Worm (Caenorhabditis elegans) whole organism, late embryonic: ENCODE data around the gene F26A1.19.

ENCODE experiments used
- C08G9.2 ChIP-seq: sonication (generic microtip); optimal IDR thresholded peaks from 2 replicates; lab custom pipeline; 2016; ENCODE audit warnings: mild to moderate bottlenecking, missing genetic modification characterization, moderate library complexity, missing compliant biosample characterization
- F13H6.1 ChIP-seq: sonication (generic microtip); optimal IDR thresholded peaks from 2 replicates; lab custom pipeline; 2016; ENCODE audit warnings: missing genetic modification characterization, missing compliant biosample characterization
- K02D7.2 ChIP-seq: sonication (generic microtip); optimal IDR thresholded peaks from 2 replicates; lab custom pipeline; 2017; ENCODE audit warnings: mild to moderate bottlenecking, missing genetic modification characterization, missing compliant biosample characterization
- K09A11.1 ChIP-seq: sonication (generic microtip); optimal IDR thresholded peaks from 2 replicates; lab custom pipeline; 2017; ENCODE audit warnings: antibody characterized with exemption, mild to moderate bottlenecking, missing genetic modification characterization, missing compliant biosample characterization; ENCODE audit not compliant: insufficient read depth
- T23F11.4 ChIP-seq: fragments of 200-800 bp; sonication (Bioruptor generic); optimal IDR thresholded peaks from 2 replicates; lab custom pipeline; 2018; ENCODE audit warnings: mild to moderate bottlenecking, missing genetic modification characterization, missing compliant biosample characterization
- Y22D7AL.16 ChIP-seq: sonication (generic microtip); optimal IDR thresholded peaks from 2 replicates; lab custom pipeline; 2016; ENCODE audit warnings: missing genetic modification characterization, missing compliant biosample characterization
- ama-1 ChIP-seq: fragments of 150-350 bp; optimal IDR thresholded peaks from 2 replicates; lab custom pipeline; 2014
- ceh-18 ChIP-seq: sonication (generic microtip); optimal IDR thresholded peaks from 2 replicates; lab custom pipeline; 2016; ENCODE audit warnings: missing genetic modification characterization, missing compliant biosample characterization
- ceh-19 ChIP-seq: fragments of 200-800 bp; sonication (Bioruptor generic); optimal IDR thresholded peaks from 2 replicates; lab custom pipeline; 2018; ENCODE audit warnings: mild to moderate bottlenecking, missing genetic modification characterization, missing compliant biosample characterization
- ceh-22 ChIP-seq: sonication (generic microtip); optimal IDR thresholded peaks from 2 replicates; lab custom pipeline; 2017; ENCODE audit warnings: missing biosample characterization, missing genetic modification characterization
- ceh-24 ChIP-seq: sonication (generic microtip); optimal IDR thresholded peaks from 2 replicates; lab custom pipeline; 2016; ENCODE audit warnings: mild to moderate bottlenecking, missing genetic modification characterization, missing compliant biosample characterization
- ceh-30 ChIP-seq: fragments of 150-350 bp; optimal IDR thresholded peaks from 2 replicates; lab custom pipeline; 2014; ENCODE audit warnings: missing biosample characterization, missing genetic modification characterization
- ceh-34 ChIP-seq: sonication (generic microtip); optimal IDR thresholded peaks from 2 replicates; lab custom pipeline; 2016; ENCODE audit warnings: mild to moderate bottlenecking, missing genetic modification characterization, missing compliant biosample characterization
- ceh-45 ChIP-seq: fragments of 200-800 bp; sonication (Bioruptor generic); IDR thresholded peaks from 2 replicates; pipeline ENCODE4 v1.3.6; 2022; ENCODE audit warnings: missing genetic modification reagents, missing genetic modification characterization, missing compliant biosample characterization
- dmd-4 ChIP-seq: sonication (generic microtip); optimal IDR thresholded peaks from 2 replicates; lab custom pipeline; 2016; ENCODE audit warnings: borderline replicate concordance, missing genetic modification characterization, missing compliant biosample characterization
- dve-1 ChIP-seq: sonication (generic microtip); optimal IDR thresholded peaks from 2 replicates; lab custom pipeline; 2017; ENCODE audit warnings: antibody characterized with exemption, mild to moderate bottlenecking, missing genetic modification characterization, missing compliant biosample characterization
- elt-2 ChIP-seq: sonication (generic microtip); optimal IDR thresholded peaks from 2 replicates; lab custom pipeline; 2016; ENCODE audit warnings: missing genetic modification reagents, missing genetic modification characterization, missing compliant biosample characterization
- eyg-1 ChIP-seq: sonication (generic microtip); optimal IDR thresholded peaks from 2 replicates; lab custom pipeline; 2016; ENCODE audit warnings: missing genotype, missing genetic modification characterization, missing compliant biosample characterization
- hlh-6 ChIP-seq: sonication (generic microtip); optimal IDR thresholded peaks from 2 replicates; lab custom pipeline; 2016; ENCODE audit warnings: missing genotype, missing genetic modification characterization, missing compliant biosample characterization
- hlh-8 ChIP-seq: sonication (generic microtip); optimal IDR thresholded peaks from 2 replicates; lab custom pipeline; 2016; ENCODE audit warnings: missing genotype, missing genetic modification characterization, missing compliant biosample characterization
- madf-2 ChIP-seq: sonication (generic microtip); optimal IDR thresholded peaks from 2 replicates; lab custom pipeline; 2017; ENCODE audit warnings: missing genetic modification characterization, missing compliant biosample characterization
- mec-3 ChIP-seq: sonication (generic microtip); optimal IDR thresholded peaks from 2 replicates; lab custom pipeline; 2016; ENCODE audit warnings: borderline replicate concordance, missing genetic modification characterization, missing compliant biosample characterization
- nfya-1 ChIP-seq: sonication (generic microtip); optimal IDR thresholded peaks from 2 replicates; lab custom pipeline; 2017; ENCODE audit warnings: missing genetic modification characterization, mild to moderate bottlenecking, missing compliant biosample characterization, antibody characterized with exemption, moderate library complexity
- npax-4 ChIP-seq: sonication (generic microtip); optimal IDR thresholded peaks from 2 replicates; lab custom pipeline; 2016; ENCODE audit warnings: missing genetic modification characterization, missing compliant biosample characterization
- pax-1 ChIP-seq: fragments of 150-350 bp; optimal IDR thresholded peaks from 2 replicates; lab custom pipeline; 2014; ENCODE audit warnings: missing biosample characterization, missing genetic modification characterization
- pha-2 ChIP-seq: sonication (generic microtip); optimal IDR thresholded peaks from 2 replicates; lab custom pipeline; 2017; ENCODE audit warnings: mild to moderate bottlenecking, missing genetic modification characterization, missing compliant biosample characterization
- pha-4 ChIP-seq: fragments of 150-350 bp; optimal IDR thresholded peaks from 2 replicates; lab custom pipeline; 2018; ENCODE audit warnings: missing biosample characterization, missing genetic modification reagents, missing genetic modification characterization
- ref-2 ChIP-seq: sonication (generic microtip); optimal IDR thresholded peaks from 2 replicates; lab custom pipeline; 2016; ENCODE audit warnings: missing genetic modification characterization, missing compliant biosample characterization
- sdc-2 ChIP-seq: sonication (generic microtip); optimal IDR thresholded peaks from 2 replicates; lab custom pipeline; 2016; ENCODE audit warnings: missing genotype, missing genetic modification characterization, missing compliant biosample characterization
- syd-9 ChIP-seq: sonication (generic microtip); optimal IDR thresholded peaks from 2 replicates; lab custom pipeline; 2016; ENCODE audit warnings: mild to moderate bottlenecking, missing genetic modification characterization, moderate library complexity, missing compliant biosample characterization
- tbx-7 ChIP-seq: sonication (generic microtip); optimal IDR thresholded peaks from 2 replicates; lab custom pipeline; 2016; ENCODE audit warnings: missing genotype, missing genetic modification characterization, missing compliant biosample characterization
- ttx-3 ChIP-seq: sonication (generic microtip); optimal IDR thresholded peaks from 2 replicates; lab custom pipeline; 2016; ENCODE audit warnings: missing genetic modification reagents, missing genetic modification characterization, missing compliant biosample characterization
- unc-42 ChIP-seq: sonication (generic microtip); optimal IDR thresholded peaks from 2 replicates; lab custom pipeline; 2016; ENCODE audit warnings: missing genotype, missing genetic modification characterization, missing compliant biosample characterization
- unc-86 ChIP-seq: sonication (generic microtip); optimal IDR thresholded peaks from 2 replicates; lab custom pipeline; 2016; ENCODE audit warnings: missing genetic modification characterization, missing compliant biosample characterization
- ztf-16 ChIP-seq: sonication (generic microtip); optimal IDR thresholded peaks from 2 replicates; lab custom pipeline; 2017; ENCODE audit warnings: missing genetic modification characterization, missing compliant biosample characterization

Gene F26A1.19

DNA sequence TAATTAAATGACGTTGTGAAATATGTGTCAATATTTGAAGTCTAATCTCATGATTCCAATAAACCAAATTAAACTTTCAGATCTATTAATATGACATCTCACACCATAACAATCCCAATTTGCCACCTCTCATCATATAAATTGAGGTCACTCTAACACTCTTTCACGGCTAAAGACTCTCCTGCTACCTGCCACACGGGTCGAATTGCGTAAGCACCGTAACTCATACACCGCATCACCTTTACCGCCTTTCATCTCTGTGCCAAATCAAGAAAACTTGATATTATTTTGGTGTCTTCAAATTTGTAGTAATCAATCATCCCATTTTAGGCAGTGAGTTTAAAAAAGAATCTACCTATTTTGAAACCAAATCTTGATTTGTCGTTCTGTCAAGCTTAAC is 31.2 kb upstream of the F26A1.19 start:
- TF ChIP-seq npax-4 (tag; lab: Kevin White, UChicago), result no peak
- TF ChIP-seq K09A11.1 (tag; lab: Kevin White, UChicago), result no peak
- no peak for TF ChIP-seq pha-2 (tag; lab: Kevin White, UChicago)
- no peak for TF ChIP-seq hlh-6 (tag; lab: Kevin White, UChicago)
- no peak for TF ChIP-seq ceh-34 (tag; lab: Kevin White, UChicago)
- no peak for TF ChIP-seq pax-1 (tag; lab: Kevin White, UChicago)
- TF ChIP-seq syd-9, result no peak
- no peak for TF ChIP-seq ceh-19
- no peak for TF ChIP-seq madf-2
- TF ChIP-seq tbx-7 (tag; lab: Kevin White, UChicago), result no peak
- no peak for TF ChIP-seq dmd-4 (tag; lab: Kevin White, UChicago)
- no peak for TF ChIP-seq F13H6.1 (tag; lab: Kevin White, UChicago)
- TF ChIP-seq eyg-1, result no peak
- TF ChIP-seq, all 69 proteins: peak for 0

DNA sequence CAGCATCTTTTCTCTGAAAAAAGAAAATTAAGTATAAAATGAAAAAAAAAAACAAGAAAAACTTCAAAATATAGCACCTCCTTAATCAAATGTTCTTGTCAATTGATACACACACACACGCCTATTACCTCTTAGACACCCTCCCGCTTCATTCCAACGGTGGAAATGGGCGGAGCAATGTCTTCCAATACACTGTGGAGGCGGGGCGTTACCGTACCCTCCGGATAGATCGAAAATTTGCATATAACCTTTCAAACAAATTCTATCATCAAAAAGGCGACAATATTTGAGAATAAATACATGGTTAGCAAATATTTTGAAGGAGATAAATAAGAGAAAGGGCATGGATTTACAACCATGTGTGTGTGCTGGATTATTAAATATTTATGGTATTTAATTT is 29.4 kb upstream of the F26A1.19 start:
- TF ChIP-seq ttx-3, result no peak
- no peak for TF ChIP-seq ceh-34 (tag; lab: Kevin White, UChicago)
- peak; percentile 85 for TF ChIP-seq nfya-1 (tag; lab: Kevin White, UChicago)

DNA sequence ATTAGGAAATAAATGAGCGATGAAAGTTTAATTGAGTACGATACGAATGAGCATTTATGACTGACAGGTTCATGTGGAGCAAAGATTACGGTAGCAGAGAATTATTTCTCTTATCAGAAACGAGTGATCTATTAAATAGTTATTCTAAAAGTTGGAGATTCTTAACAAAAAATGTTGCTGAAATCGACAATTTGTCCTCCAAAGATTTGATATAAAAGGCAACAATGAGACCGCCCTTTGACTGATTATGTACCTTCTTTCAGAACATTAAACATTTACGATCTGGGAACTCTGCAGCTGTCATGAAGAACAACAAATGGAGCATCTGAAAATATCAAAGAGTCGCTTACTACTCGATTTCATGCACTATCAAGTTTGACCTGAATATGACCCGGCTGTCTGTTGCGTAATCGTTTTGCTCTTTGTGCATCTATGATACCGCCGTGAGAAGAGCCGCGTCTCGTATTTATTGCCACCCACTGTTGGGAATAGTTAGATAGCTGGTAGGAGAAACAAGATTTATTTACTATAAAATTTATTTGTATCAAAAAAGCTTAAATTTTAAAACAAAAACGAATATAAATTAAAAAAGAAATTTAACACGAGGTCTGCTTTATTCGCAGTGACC is 27.9 kb upstream of the F26A1.19 start, which contains the start of gene pal-1:
TSS of gene pal-1 (minus strand) at position 51 of the 628 bp plus-strand sequence.
- TF ChIP-seq unc-42, result no peak
- no peak for TF ChIP-seq ref-2 (tag; lab: Kevin White, UChicago)
- no peak for TF ChIP-seq dve-1
- no peak for TF ChIP-seq ama-1 (lab: Kevin White, UChicago)
- no peak for TF ChIP-seq K02D7.2 (tag; lab: Kevin White, UChicago)
- TF ChIP-seq sdc-2 (tag; lab: Kevin White, UChicago), result no peak
- TF ChIP-seq pha-4 (tag; lab: Kevin White, UChicago), result no peak
- no peak for TF ChIP-seq F13H6.1 (tag; lab: Kevin White, UChicago)
- no peak for TF ChIP-seq hlh-6 (tag; lab: Kevin White, UChicago)
- no peak for TF ChIP-seq ceh-22 (tag; lab: Kevin White, UChicago)
- no peak for TF ChIP-seq C08G9.2 (tag; lab: Kevin White, UChicago)
- no peak for TF ChIP-seq ztf-16 (tag; lab: Kevin White, UChicago)
- TF ChIP-seq ceh-24 (tag; lab: Kevin White, UChicago), result no peak
- TF ChIP-seq ceh-45 (GFP tag; lab: Robert Waterston, UW), result no peak

DNA sequence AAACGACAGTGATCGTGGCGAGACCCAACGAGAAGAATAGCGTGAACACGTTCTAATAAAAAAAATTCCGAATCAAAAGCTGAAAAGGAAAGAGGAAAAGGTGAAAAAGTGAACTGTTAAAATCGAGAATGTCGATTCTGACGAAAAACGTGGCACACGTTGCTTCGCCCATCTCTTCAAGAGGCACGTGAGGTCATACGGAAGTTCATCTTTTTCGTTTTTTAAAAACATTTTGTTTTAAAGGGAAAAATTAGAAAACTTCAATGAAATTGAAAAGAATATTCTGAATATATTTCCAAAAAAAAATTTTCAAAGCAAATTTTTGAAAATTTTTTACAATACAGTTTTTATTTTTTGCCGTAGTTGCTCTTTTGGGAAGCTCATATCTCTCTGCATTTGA is 26.3 kb upstream of the F26A1.19 start, which contains the start of gene C38D4.7:
TSS of gene C38D4.7 (minus strand) at position 101 of the 400 bp plus-strand sequence.
- TF ChIP-seq Y22D7AL.16 (tag; lab: Kevin White, UChicago), result no peak
- no peak for TF ChIP-seq unc-86 (tag; lab: Kevin White, UChicago)
- TF ChIP-seq mec-3 (tag; lab: Kevin White, UChicago), result no peak
- TF ChIP-seq hlh-8 (tag; lab: Kevin White, UChicago), result no peak
- no peak for TF ChIP-seq sdc-2 (tag; lab: Kevin White, UChicago)
- no peak for TF ChIP-seq dve-1
- TF ChIP-seq hlh-6 (tag; lab: Kevin White, UChicago), result no peak
- no peak for TF ChIP-seq pax-1 (tag; lab: Kevin White, UChicago)
- no peak for TF ChIP-seq K09A11.1 (tag; lab: Kevin White, UChicago)
- TF ChIP-seq dmd-4 (tag; lab: Kevin White, UChicago), result no peak
- TF ChIP-seq T23F11.4 (GFP tag; lab: Kevin White, UChicago), result no peak
- no peak for TF ChIP-seq elt-2
- no peak for TF ChIP-seq ceh-18 (tag; lab: Kevin White, UChicago)
- no peak for TF ChIP-seq pha-4 (tag; lab: Kevin White, UChicago)
- no peak for TF ChIP-seq ceh-30 (tag; lab: Kevin White, UChicago)
